Fruit fly (Drosophila melanogaster) whole organism, embryonic: ENCODE results near the gene CG14893.

Experiments
- ATbp ChIP-seq: fragments of 200-800 bp; sonication (Bioruptor generic); optimal IDR thresholded peaks from 2 replicates; lab custom pipeline; 2017; ENCODE audit warnings: missing biosample characterization, mild to moderate bottlenecking, missing genetic modification characterization, missing genetic modification reagents
- Atf6 ChIP-seq: fragments of 200-800 bp; sonication (Bioruptor generic); IDR thresholded peaks from 2 replicates; pipeline ENCODE4 v1.3.6; 2022; ENCODE audit warnings: missing biosample characterization, missing genetic modification characterization
- Blimp-1 ChIP-seq: fragments of 200-800 bp; sonication (Bioruptor generic); optimal IDR thresholded peaks from 3 replicates; lab custom pipeline; 2018; ENCODE audit warnings: missing biosample characterization, missing genetic modification characterization, mild to moderate bottlenecking, moderate library complexity, missing genetic modification reagents
- CG10565 ChIP-seq: fragments of 200-800 bp; sonication (Bioruptor generic); optimal IDR thresholded peaks from 3 replicates; lab custom pipeline; 2016; ENCODE audit warnings: missing biosample characterization, mild to moderate bottlenecking, missing genetic modification characterization
- CG10959 ChIP-seq: fragments of 200-800 bp; sonication (Bioruptor generic); IDR thresholded peaks from 2 replicates; pipeline ENCODE4 v1.3.6; 2022; ENCODE audit warnings: missing biosample characterization, missing genetic modification characterization
- CG11695 ChIP-seq: fragments of 200-800 bp; sonication (Bioruptor generic); IDR thresholded peaks from 3 replicates; pipeline ENCODE4 v1.3.6; 2022; ENCODE audit warnings: missing biosample characterization, missing genetic modification characterization
- CG12299 ChIP-seq: fragments of 200-800 bp; sonication (Bioruptor generic); optimal IDR thresholded peaks from 2 replicates; lab custom pipeline; 2018; ENCODE audit warnings: missing biosample characterization, mild to moderate bottlenecking, missing genetic modification characterization
- CG13123 ChIP-seq: fragments of 200-800 bp; sonication (Bioruptor generic); optimal IDR thresholded peaks from 2 replicates; lab custom pipeline; 2016; ENCODE audit warnings: missing biosample characterization, missing genetic modification characterization
- CG13775 ChIP-seq: fragments of 200-800 bp; sonication (Bioruptor generic); optimal IDR thresholded peaks from 3 replicates; lab custom pipeline; 2017; ENCODE audit warnings: missing biosample characterization, mild to moderate bottlenecking, missing genetic modification characterization
- CG15073 ChIP-seq: fragments of 200-800 bp; sonication (Bioruptor generic); optimal IDR thresholded peaks from 2 replicates; lab custom pipeline; 2016; ENCODE audit warnings: missing biosample characterization, missing genetic modification characterization
- CG17361 ChIP-seq: fragments of 200-800 bp; sonication (Bioruptor generic); IDR thresholded peaks from 3 replicates; pipeline ENCODE4 v1.3.6; 2022; ENCODE audit warnings: missing biosample characterization, missing genetic modification characterization
- CG17385 ChIP-seq: fragments of 200-800 bp; sonication (Bioruptor generic); optimal IDR thresholded peaks from 3 replicates; lab custom pipeline; 2018; ENCODE audit warnings: missing biosample characterization, mild to moderate bottlenecking, missing genetic modification characterization
- CG17802 ChIP-seq: fragments of 200-800 bp; sonication (Bioruptor generic); optimal IDR thresholded peaks from 2 replicates; lab custom pipeline; 2018; ENCODE audit warnings: missing biosample characterization, mild to moderate bottlenecking, missing genetic modification characterization, moderate library complexity
- CG17912 ChIP-seq: fragments of 200-800 bp; sonication (Bioruptor generic); optimal IDR thresholded peaks from 2 replicates; lab custom pipeline; 2018; ENCODE audit warnings: missing biosample characterization, mild to moderate bottlenecking, missing genetic modification characterization
- CG2712 ChIP-seq: fragments of 200-800 bp; optimal IDR thresholded peaks from 3 replicates; lab custom pipeline; 2019; ENCODE audit warnings: missing biosample characterization, mild to moderate bottlenecking, missing genetic modification characterization, moderate library complexity
- CG4404 ChIP-seq: fragments of 200-800 bp; sonication (Bioruptor generic); IDR thresholded peaks from 2 replicates; pipeline ENCODE4 v1.3.6; 2022; ENCODE audit warnings: missing biosample characterization, missing genetic modification characterization
- CG5245 ChIP-seq: fragments of 200-800 bp; sonication (Bioruptor generic); optimal IDR thresholded peaks from 3 replicates; lab custom pipeline; 2016; ENCODE audit warnings: missing biosample characterization, missing genetic modification characterization
- CG7357 ChIP-seq: fragments of 200-800 bp; sonication (Bioruptor generic); IDR thresholded peaks from 3 replicates; pipeline ENCODE4 v1.3.6; 2022; ENCODE audit warnings: missing biosample characterization, missing genetic modification characterization
- CG7745 ChIP-seq: fragments of 200-800 bp; sonication (Bioruptor generic); optimal IDR thresholded peaks from 2 replicates; lab custom pipeline; 2018; ENCODE audit warnings: missing biosample characterization, mild to moderate bottlenecking, missing genetic modification characterization, moderate library complexity
- CG7839 ChIP-seq: fragments of 200-800 bp; sonication (Bioruptor generic); optimal IDR thresholded peaks from 3 replicates; lab custom pipeline; 2018; ENCODE audit warnings: missing biosample characterization, mild to moderate bottlenecking, missing genetic modification characterization, moderate library complexity
- CG8089 ChIP-seq: fragments of 200-800 bp; sonication (Bioruptor generic); optimal IDR thresholded peaks from 3 replicates; lab custom pipeline; 2016; ENCODE audit warnings: missing biosample characterization, missing genetic modification characterization
- CG8281 ChIP-seq: fragments of 200-800 bp; sonication (Bioruptor generic); optimal IDR thresholded peaks from 2 replicates; lab custom pipeline; 2018; ENCODE audit warnings: missing biosample characterization, mild to moderate bottlenecking, missing genetic modification characterization, moderate library complexity
- CG8478 ChIP-seq: fragments of >200 bp; optimal IDR thresholded peaks from 2 replicates; lab custom pipeline; 2018
- Dbx ChIP-seq: fragments of 200-800 bp; sonication (Bioruptor generic); IDR thresholded peaks from 3 replicates; pipeline ENCODE4 v1.3.6; 2022; ENCODE audit warnings: missing biosample characterization, missing genetic modification characterization
- Doc3 ChIP-seq: fragments of 200-800 bp; sonication (Bioruptor generic); IDR thresholded peaks from 3 replicates; pipeline ENCODE4 v1.3.6; 2022; ENCODE audit warnings: missing biosample characterization, missing genetic modification characterization; ENCODE audit not compliant: partially characterized antibody
- E2f2 ChIP-seq: fragments of 200-800 bp; sonication (Bioruptor generic); IDR thresholded peaks from 2 replicates; pipeline ENCODE4 v1.3.6; 2022; ENCODE audit warnings: missing biosample characterization, missing genetic modification characterization
- HmgD ChIP-seq: fragments of 200-800 bp; sonication (Bioruptor generic); optimal IDR thresholded peaks from 3 replicates; lab custom pipeline; 2016; ENCODE audit warnings: missing biosample characterization, missing genetic modification characterization
- Lim3 ChIP-seq: fragments of 200-800 bp; sonication (Bioruptor generic); IDR thresholded peaks from 2 replicates; pipeline ENCODE4 v1.3.6; 2022; ENCODE audit warnings: missing biosample characterization, missing genetic modification characterization
- Mes4 ChIP-seq: fragments of 200-800 bp; sonication (Bioruptor generic); optimal IDR thresholded peaks from 2 replicates; lab custom pipeline; 2016; ENCODE audit warnings: missing biosample characterization, missing genetic modification characterization
- Nf-YB ChIP-seq: fragments of 200-800 bp; sonication (Bioruptor generic); optimal IDR thresholded peaks from 3 replicates; lab custom pipeline; 2019; ENCODE audit warnings: missing biosample characterization, mild to moderate bottlenecking, missing genetic modification characterization, moderate library complexity
- Opbp ChIP-seq: fragments of 200-800 bp; sonication (Bioruptor generic); IDR thresholded peaks from 3 replicates; pipeline ENCODE4 v1.3.6; 2022; ENCODE audit warnings: missing biosample characterization, missing genetic modification characterization; ENCODE audit not compliant: partially characterized antibody
- Taf1 ChIP-seq: fragments of 200-800 bp; sonication (Bioruptor generic); IDR thresholded peaks from 2 replicates; pipeline ENCODE4 v1.3.6; 2022; ENCODE audit warnings: missing biosample characterization, missing genetic modification characterization
- Xrp1 ChIP-seq: fragments of 200-800 bp; sonication (Bioruptor generic); IDR thresholded peaks from 2 replicates; pipeline ENCODE4 v1.3.6; 2022; ENCODE audit warnings: missing biosample characterization, missing genetic modification characterization
- ac ChIP-seq: fragments of 200-800 bp; sonication (Bioruptor generic); optimal IDR thresholded peaks from 3 replicates; lab custom pipeline; 2017; ENCODE audit warnings: missing biosample characterization, mild to moderate bottlenecking, missing genetic modification characterization
- br ChIP-seq: fragments of >200 bp; optimal IDR thresholded peaks from 2 replicates; lab custom pipeline; 2017
- btn ChIP-seq: fragments of 200-800 bp; sonication (Bioruptor generic); optimal IDR thresholded peaks from 2 replicates; lab custom pipeline; 2016; ENCODE audit warnings: missing biosample characterization, missing genetic modification characterization
- cas ChIP-seq: fragments of 200-800 bp; sonication (Bioruptor generic); IDR thresholded peaks from 2 replicates; pipeline ENCODE4 v1.3.6; 2022; ENCODE audit warnings: missing biosample characterization, missing genetic modification characterization
- dmrt11E ChIP-seq: fragments of 200-800 bp; sonication (Bioruptor generic); optimal IDR thresholded peaks from 3 replicates; lab custom pipeline; 2018; ENCODE audit warnings: missing biosample characterization, mild to moderate bottlenecking, missing genetic modification characterization, moderate library complexity
- dysf ChIP-seq: fragments of 200-800 bp; sonication (Bioruptor generic); IDR thresholded peaks from 3 replicates; pipeline ENCODE4 v1.3.6; 2022; ENCODE audit warnings: missing biosample characterization, missing genetic modification characterization
- hb ChIP-seq: fragments of 200-800 bp; sonication (Bioruptor generic); IDR thresholded peaks from 3 replicates; pipeline ENCODE4 v1.3.6; 2022; ENCODE audit warnings: missing biosample characterization, missing genetic modification characterization; ENCODE audit not compliant: partially characterized antibody
- mirr ChIP-seq: fragments of 200-800 bp; sonication (Bioruptor generic); optimal IDR thresholded peaks from 3 replicates; lab custom pipeline; 2018; ENCODE audit warnings: missing biosample characterization, mild to moderate bottlenecking, missing genetic modification characterization
- run ChIP-seq: fragments of 200-800 bp; sonication (Bioruptor generic); optimal IDR thresholded peaks from 3 replicates; lab custom pipeline; 2018; ENCODE audit warnings: missing biosample characterization, mild to moderate bottlenecking, missing genetic modification characterization
- sna ChIP-seq: fragments of 200-800 bp; sonication (Bioruptor generic); IDR thresholded peaks from 2 replicates; pipeline ENCODE4 v1.3.6; 2022; ENCODE audit warnings: missing biosample characterization, missing genetic modification characterization; ENCODE audit not compliant: partially characterized antibody
- ssp ChIP-seq: fragments of 200-800 bp; sonication (Bioruptor generic); IDR thresholded peaks from 2 replicates; pipeline ENCODE4 v1.3.6; 2022; ENCODE audit warnings: missing biosample characterization, missing genetic modification characterization
- tio ChIP-seq: fragments of 200-800 bp; sonication (Bioruptor generic); optimal IDR thresholded peaks from 2 replicates; lab custom pipeline; 2017; ENCODE audit warnings: missing biosample characterization, missing genetic modification characterization, inconsistent platforms
- trem ChIP-seq: fragments of 200-800 bp; optimal IDR thresholded peaks from 3 replicates; lab custom pipeline; 2019; ENCODE audit warnings: missing biosample characterization, mild to moderate bottlenecking, missing genetic modification characterization, moderate library complexity
- tx ChIP-seq: fragments of 200-800 bp; sonication (Bioruptor generic); optimal IDR thresholded peaks from 2 replicates; lab custom pipeline; 2016; ENCODE audit warnings: missing biosample characterization, missing genetic modification characterization
- usp ChIP-seq: fragments of >200 bp; optimal IDR thresholded peaks from 2 replicates; lab custom pipeline; 2017; ENCODE audit warnings: missing biosample characterization, missing genetic modification characterization
- vfl ChIP-seq: fragments of 200-800 bp; sonication (Bioruptor generic); optimal IDR thresholded peaks from 2 replicates; lab custom pipeline; 2016; ENCODE audit warnings: missing biosample characterization, missing genetic modification characterization
- vvl ChIP-seq: fragments of 200-800 bp; sonication (Bioruptor generic); IDR thresholded peaks from 2 replicates; pipeline ENCODE4 v1.3.6; 2022; ENCODE audit warnings: missing biosample characterization, missing genetic modification characterization
- yki ChIP-seq: fragments of >200 bp; optimal IDR thresholded peaks from 3 replicates; lab custom pipeline; 2018

CG14893 gene

dm6 chr3R:16646952-16647715 lies 26.6 kb downstream of the CG14893 start, which contains the start of the genes CG10324 and CCT3 (continued):
- TF ChIP-seq tio (GFP tag; lab: Kevin White, UChicago) (no peak), CG5245 (GFP tag; lab: Kevin White, UChicago) (no peak), Xrp1 (peak; percentile 74), CG17802 (tag; lab: Kevin White, UChicago) (peak; percentile 56), Mes4 (GFP tag; lab: Kevin White, UChicago) (no peak), trem (tag; lab: Kevin White, UChicago) (peak; percentile 46), CG8089 (GFP tag; lab: Kevin White, UChicago) (no peak), CG7745 (tag; lab: Kevin White, UChicago) (no peak), cas (no peak), br (lab: Kevin White, UChicago) (no peak), CG12299 (tag; lab: Kevin White, UChicago) (peak; percentile 52), hb (GFP tag; lab: Robert Waterston, UW) (peak; percentile 38; the same call in 1 of the 3 replicates), HmgD (no peak), ssp (peak; percentile 90), run (tag; lab: Kevin White, UChicago) (no peak), usp (GFP tag; lab: Kevin White, UChicago) (no peak), Nf-YB (peak; percentile 42), CG2712 (tag; lab: Kevin White, UChicago) (peak; percentile 71), Taf1 (no peak), dmrt11E (tag; lab: Kevin White, UChicago) (peak; percentile 66), Blimp-1 (GFP tag; lab: Kevin White, UChicago) (no peak), CG13123 (no peak), Atf6 (GFP tag; lab: Robert Waterston, UW) (peak; percentile 64; the same call in 1 of the 2 replicates), Doc3 (GFP tag; lab: Robert Waterston, UW) (peak; percentile 62), CG7839 (tag; lab: Kevin White, UChicago) (no peak), yki (lab: Kevin White, UChicago) (no peak), mirr (GFP tag; lab: Kevin White, UChicago) (no peak), E2f2 (GFP tag; lab: Robert Waterston, UW) (peak; percentile 79), CG17385 (GFP tag; lab: Kevin White, UChicago) (peak; percentile 78), CG13775 (GFP tag; lab: Kevin White, UChicago) (peak; percentile 81), CG17912 (GFP tag; lab: Kevin White, UChicago) (peak; percentile 38), CG7357 (peak; percentile 85), ac (GFP tag; lab: Kevin White, UChicago) (no peak), dysf (GFP tag; lab: Robert Waterston, UW) (peak; percentile 78), CG10959 (GFP tag; lab: Robert Waterston, UW) (no peak), sna (GFP tag; lab: Robert Waterston, UW) (peak; percentile 66), ATbp (GFP tag; lab: Kevin White, UChicago) (no peak), btn (no peak), Dbx (GFP tag; lab: Robert Waterston, UW) (peak; percentile 44; the same call in 1 of the 3 replicates), tx (GFP tag; lab: Kevin White, UChicago) (no peak), CG4404 (GFP tag; lab: Robert Waterston, UW) (0 out of 2 replicates have a peak, but pooled peaks have one; percentile 17), Lim3 (GFP tag; lab: Robert Waterston, UW) (no peak), CG15073 (GFP tag; lab: Kevin White, UChicago) (no peak), vvl (peak; percentile 77), CG10565 (GFP tag; lab: Kevin White, UChicago) (no peak), Opbp (GFP tag; lab: Robert Waterston, UW) (peak; percentile 57; the same call in 2 of the 3 replicates), CG8281 (tag; lab: Kevin White, UChicago) (no peak), CG17361 (GFP tag; lab: Robert Waterston, UW) (peak; percentile 87), CG11695 (peak; percentile 59; the same call in 2 of the 3 replicates), CG8478 (no peak), vfl (GFP tag; lab: Kevin White, UChicago) (peak; percentile 22)
